Worm (Caenorhabditis elegans) whole organism, mixed stage, embryonic: ENCODE results near the gene gcy-20.

Experiments
- ceh-43 ChIP-seq: fragments of 200-800 bp; sonication (Bioruptor generic); optimal IDR thresholded peaks from 2 replicates; lab custom pipeline; 2018; ENCODE audit warnings: mild to moderate bottlenecking, missing genetic modification characterization, moderate library complexity, missing compliant biosample characterization
- cnd-1 ChIP-seq: fragments of 200-800 bp; sonication (Bioruptor generic); optimal IDR thresholded peaks from 2 replicates; lab custom pipeline; 2018; ENCODE audit warnings: mild to moderate bottlenecking, missing genetic modification characterization, missing compliant biosample characterization
- lsy-2 ChIP-seq: fragments of 150-350 bp; optimal IDR thresholded peaks from 2 replicates; lab custom pipeline; 2014; ENCODE audit warnings: missing biosample characterization, missing genetic modification characterization
- mep-1 ChIP-seq: fragments of 150-350 bp; optimal IDR thresholded peaks from 2 replicates; lab custom pipeline; 2017; ENCODE audit warnings: missing biosample characterization, missing genetic modification reagents, missing genetic modification characterization, inconsistent platforms
- mls-2 ChIP-seq: sonication (generic microtip); optimal IDR thresholded peaks from 2 replicates; lab custom pipeline; 2016; ENCODE audit warnings: mild to moderate bottlenecking, missing genetic modification characterization, moderate library complexity, missing compliant biosample characterization
- nhr-12 ChIP-seq: fragments of 150-350 bp; optimal IDR thresholded peaks from 2 replicates; lab custom pipeline; 2014; ENCODE audit warnings: missing biosample characterization, missing genetic modification characterization
- nhr-76 ChIP-seq: sonication (generic microtip); optimal IDR thresholded peaks from 2 replicates; lab custom pipeline; 2017; ENCODE audit warnings: missing biosample characterization, missing genetic modification characterization
- unc-39 ChIP-seq: fragments of 150-350 bp; optimal IDR thresholded peaks from 2 replicates; lab custom pipeline; 2014; ENCODE audit warnings: missing biosample characterization, missing genetic modification characterization
- unc-62 ChIP-seq: fragments of 150-350 bp; optimal IDR thresholded peaks from 2 replicates; lab custom pipeline; 2014; ENCODE audit warnings: missing biosample characterization, missing genetic modification reagents, missing genetic modification characterization
- ztf-11 ChIP-seq: fragments of 150-350 bp; optimal IDR thresholded peaks from 2 replicates; lab custom pipeline; 2014; ENCODE audit warnings: missing biosample characterization, missing genetic modification characterization

ce11 chrV:16218972-16219757 is 34.4 kb downstream of the gcy-20 start, which contains the start of gene glc-1:
- TF ChIP-seq nhr-76 (no peak), lsy-2 (tag; lab: Kevin White, UChicago) (no peak), ztf-11 (tag; lab: Kevin White, UChicago) (no peak), cnd-1 (tag; lab: Kevin White, UChicago) (no peak), mep-1 (tag; lab: Kevin White, UChicago) (no peak), mls-2 (tag; lab: Kevin White, UChicago) (no peak), unc-62 (GFP tag; lab: Kevin White, UChicago) (no peak), nhr-12 (tag; lab: Kevin White, UChicago) (no peak), ceh-43 (GFP tag; lab: Kevin White, UChicago) (no peak), unc-39 (tag; lab: Kevin White, UChicago) (no peak)
